Worm (Caenorhabditis elegans) whole organism, young adult: ENCODE data around the gene R02F11.3.

Experiments used
- B0035.1 ChIP-seq: sonication (generic microtip); optimal IDR thresholded peaks from 2 replicates; lab custom pipeline; 2016; ENCODE audit warnings: missing genetic modification characterization, mild to moderate bottlenecking, missing compliant biosample characterization, missing genotype, missing genetic modification reagents
- C17E4.6 ChIP-seq: fragments of 200-800 bp; sonication (Bioruptor generic); IDR thresholded peaks from 2 replicates; pipeline ENCODE4 v1.3.6; 2022; ENCODE audit warnings: missing genetic modification reagents, missing genetic modification characterization, missing compliant biosample characterization
- F22D6.2 ChIP-seq: sonication (generic microtip); optimal IDR thresholded peaks from 2 replicates; lab custom pipeline; 2016; ENCODE audit warnings: mild to moderate bottlenecking, missing genetic modification characterization, missing compliant biosample characterization
- F23B12.7 ChIP-seq: sonication (generic microtip); optimal IDR thresholded peaks from 2 replicates; lab custom pipeline; 2017; ENCODE audit warnings: missing genetic modification characterization, mild to moderate bottlenecking, missing compliant biosample characterization, antibody characterized with exemption, moderate library complexity; ENCODE audit not compliant: insufficient read depth
- F33H1.4 ChIP-seq: fragments of 200-800 bp; sonication (Bioruptor generic); IDR thresholded peaks from 2 replicates; pipeline ENCODE4 v1.3.6; 2022; ENCODE audit warnings: missing genetic modification reagents, missing genetic modification characterization, missing compliant biosample characterization
- F49E8.2 ChIP-seq: sonication (generic microtip); optimal IDR thresholded peaks from 3 replicates; lab custom pipeline; 2017; ENCODE audit warnings: missing genetic modification characterization, mild to moderate bottlenecking, missing compliant biosample characterization, antibody characterized with exemption, moderate library complexity; ENCODE audit not compliant: insufficient read depth
- F55B11.4 ChIP-seq: sonication (generic microtip); optimal IDR thresholded peaks from 2 replicates; lab custom pipeline; 2016; ENCODE audit warnings: missing compliant biosample characterization, missing genetic modification characterization, borderline replicate concordance; ENCODE audit not compliant: insufficient read depth
- F57A8.1 ChIP-seq: fragments of 200-800 bp; sonication (Bioruptor generic); optimal IDR thresholded peaks from 2 replicates; lab custom pipeline; 2018; ENCODE audit warnings: mild to moderate bottlenecking, missing genetic modification characterization, moderate library complexity, missing compliant biosample characterization
- K11D2.4 ChIP-seq: fragments of 200-800 bp; sonication (Bioruptor generic); IDR thresholded peaks from 2 replicates; pipeline ENCODE4 v1.3.6; 2022; ENCODE audit warnings: missing genetic modification reagents, missing genetic modification characterization, missing compliant biosample characterization
- akir-1 ChIP-seq: fragments of 200-800 bp; sonication (Bioruptor generic); optimal IDR thresholded peaks from 2 replicates; lab custom pipeline; 2018; ENCODE audit warnings: mild to moderate bottlenecking, missing genetic modification characterization, moderate library complexity, missing compliant biosample characterization
- aptf-3 ChIP-seq: fragments of 200-800 bp; sonication (Bioruptor generic); IDR thresholded peaks from 2 replicates; pipeline ENCODE4 v1.3.6; 2022; ENCODE audit warnings: missing genetic modification characterization, missing compliant biosample characterization
- ceh-58 ChIP-seq: fragments of 200-800 bp; sonication (Bioruptor generic); IDR thresholded peaks from 2 replicates; pipeline ENCODE4 v1.3.6; 2022; ENCODE audit warnings: missing genetic modification characterization, missing compliant biosample characterization
- dox-1 ChIP-seq: fragments of 200-800 bp; sonication (Bioruptor generic); IDR thresholded peaks from 2 replicates; pipeline ENCODE4 v1.3.6; 2022; ENCODE audit warnings: missing genetic modification reagents, missing genetic modification characterization, missing compliant biosample characterization
- him-1 ChIP-seq: sonication (generic microtip); optimal IDR thresholded peaks from 2 replicates; lab custom pipeline; 2016; ENCODE audit warnings: missing genotype, missing genetic modification reagents, missing genetic modification characterization, missing compliant biosample characterization
- hlh-12 ChIP-seq: sonication (generic microtip); optimal IDR thresholded peaks from 2 replicates; lab custom pipeline; 2016; ENCODE audit warnings: missing genetic modification characterization, missing compliant biosample characterization
- hmg-1.2 ChIP-seq: fragments of 200-800 bp; sonication (Bioruptor generic); IDR thresholded peaks from 2 replicates; pipeline ENCODE4 v1.3.6; 2022; ENCODE audit warnings: missing genetic modification reagents, missing genetic modification characterization, missing compliant biosample characterization
- hsf-1 ChIP-seq: fragments of 200-800 bp; sonication (Bioruptor generic); IDR thresholded peaks from 2 replicates; pipeline ENCODE4 v1.3.6; 2022; ENCODE audit warnings: missing genetic modification reagents, missing genetic modification characterization, missing compliant biosample characterization
- let-607 ChIP-seq, 2 experiments: fragments of 200-800 bp in 1 of 2; sonication (Bioruptor generic) in 1 of 2; sonication (generic microtip) in 1 of 2; optimal IDR thresholded peaks; 2 replicates each; lab custom pipeline; 2016 to 2018; ENCODE audit warnings: mild to moderate bottlenecking in 2 of 2, missing compliant biosample characterization in 2 of 2, missing genetic modification characterization in 2 of 2, moderate library complexity in 2 of 2, missing genotype in 1 of 2
- lin-26 ChIP-seq: fragments of 200-800 bp; sonication (Bioruptor generic); IDR thresholded peaks from 2 replicates; pipeline ENCODE4 v1.3.6; 2022; ENCODE audit warnings: missing genetic modification reagents, missing genetic modification characterization, missing compliant biosample characterization
- lir-1 ChIP-seq: fragments of 200-800 bp; sonication (Bioruptor generic); conservative IDR thresholded peaks from 2 replicates; pipeline ENCODE4 v1.3.6; 2022; ENCODE audit warnings: missing genetic modification reagents, missing genetic modification characterization, missing compliant biosample characterization
- lsl-1 ChIP-seq: fragments of 200-800 bp; sonication (Bioruptor generic); optimal IDR thresholded peaks from 2 replicates; lab custom pipeline; 2018; ENCODE audit warnings: mild to moderate bottlenecking, missing genetic modification characterization, moderate library complexity, missing compliant biosample characterization
- madf-3 ChIP-seq: fragments of 200-800 bp; sonication (Bioruptor generic); IDR thresholded peaks from 2 replicates; pipeline ENCODE4 v1.3.6; 2022; ENCODE audit warnings: missing genetic modification reagents, missing genetic modification characterization, missing compliant biosample characterization
- mel-28 ChIP-seq: sonication (generic microtip); optimal IDR thresholded peaks from 2 replicates; lab custom pipeline; 2016; ENCODE audit warnings: borderline replicate concordance, mild to moderate bottlenecking, missing genetic modification characterization, missing compliant biosample characterization
- nfya-2 ChIP-seq: fragments of 200-800 bp; sonication (Bioruptor generic); IDR thresholded peaks from 2 replicates; pipeline ENCODE4 v1.3.6; 2022; ENCODE audit warnings: missing genetic modification reagents, missing genetic modification characterization, missing compliant biosample characterization
- nhr-27 ChIP-seq: fragments of 200-800 bp; sonication (Bioruptor generic); optimal IDR thresholded peaks from 2 replicates; lab custom pipeline; 2018; ENCODE audit warnings: mild to moderate bottlenecking, missing genetic modification characterization, moderate library complexity, missing compliant biosample characterization
- nhr-80 ChIP-seq: sonication (generic microtip); optimal IDR thresholded peaks from 2 replicates; lab custom pipeline; 2016; ENCODE audit warnings: missing genetic modification characterization, missing compliant biosample characterization
- zfh-2 ChIP-seq: fragments of 200-800 bp; sonication (Bioruptor generic); conservative IDR thresholded peaks from 2 replicates; pipeline ENCODE4 v1.3.6; 2022; ENCODE audit warnings: missing genetic modification reagents, missing genetic modification characterization, missing compliant biosample characterization
- zim-3 ChIP-seq: sonication (generic microtip); optimal IDR thresholded peaks from 2 replicates; lab custom pipeline; 2017; ENCODE audit warnings: mild to moderate bottlenecking, missing genetic modification characterization, moderate library complexity, missing compliant biosample characterization
- ztf-25 ChIP-seq: fragments of 200-800 bp; sonication (Bioruptor generic); IDR thresholded peaks from 2 replicates; pipeline ENCODE4 v1.3.6; 2022; ENCODE audit warnings: missing genetic modification reagents, missing genetic modification characterization, missing compliant biosample characterization

Gene R02F11.3

DNA sequence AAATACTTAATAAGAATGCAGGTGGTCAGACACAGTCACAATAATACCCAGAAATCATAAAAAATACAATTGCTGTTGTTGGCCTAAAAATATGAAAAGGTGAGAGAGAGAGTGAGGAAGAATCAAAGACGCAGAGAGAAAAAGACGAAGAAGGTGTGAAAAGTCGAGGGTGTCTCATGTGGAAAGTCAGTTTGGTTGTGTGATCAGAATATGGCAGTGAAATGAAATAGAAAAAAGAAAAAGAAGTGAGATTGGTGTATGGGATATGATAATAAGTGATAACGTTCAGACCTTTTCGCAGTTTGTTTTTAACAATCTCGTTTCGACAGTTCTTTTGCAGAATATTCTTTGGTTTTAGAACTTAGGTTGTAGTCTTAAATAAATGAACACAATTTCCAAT lies 1.1 kb upstream of the R02F11.3 start:
- TF ChIP-seq mel-28 (tag; lab: Kevin White, UChicago) (no peak), hlh-12 (tag; lab: Kevin White, UChicago) (no peak), akir-1 (GFP tag; lab: Kevin White, UChicago) (no peak), B0035.1 (no peak), hmg-1.2 (GFP tag; lab: Robert Waterston, UW) (peak; percentile 28; the same call in 1 of the 2 replicates), nfya-2 (GFP tag; lab: Robert Waterston, UW) (no peak)

DNA sequence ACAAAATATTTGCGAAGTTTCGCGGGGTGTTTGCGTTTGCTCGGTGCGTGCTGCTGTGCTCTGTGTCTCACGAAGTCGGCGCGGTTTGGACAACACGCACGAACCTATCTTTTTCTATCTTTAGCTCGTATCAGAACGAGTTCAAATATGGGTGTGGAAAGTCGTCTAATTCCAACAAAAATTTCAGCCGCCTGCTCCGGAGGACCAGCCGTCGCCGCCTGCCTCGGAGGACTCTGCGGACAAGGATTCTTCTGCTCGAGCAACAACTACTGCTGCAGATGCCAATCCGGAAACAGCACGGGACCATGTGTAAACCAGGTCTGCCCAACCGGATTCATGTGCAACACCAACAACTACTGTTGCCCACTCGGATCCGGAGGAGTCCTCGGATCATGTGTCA lies 3.8 kb downstream of the R02F11.3 start:
- TF ChIP-seq nhr-27 (tag; lab: Kevin White, UChicago) (no peak), F23B12.7 (tag; lab: Kevin White, UChicago) (no peak), zfh-2 (GFP tag; lab: Robert Waterston, UW) (peak; percentile 71), ztf-25 (0 out of 2 replicates have a peak, but pooled peaks have one; percentile 10)

DNA sequence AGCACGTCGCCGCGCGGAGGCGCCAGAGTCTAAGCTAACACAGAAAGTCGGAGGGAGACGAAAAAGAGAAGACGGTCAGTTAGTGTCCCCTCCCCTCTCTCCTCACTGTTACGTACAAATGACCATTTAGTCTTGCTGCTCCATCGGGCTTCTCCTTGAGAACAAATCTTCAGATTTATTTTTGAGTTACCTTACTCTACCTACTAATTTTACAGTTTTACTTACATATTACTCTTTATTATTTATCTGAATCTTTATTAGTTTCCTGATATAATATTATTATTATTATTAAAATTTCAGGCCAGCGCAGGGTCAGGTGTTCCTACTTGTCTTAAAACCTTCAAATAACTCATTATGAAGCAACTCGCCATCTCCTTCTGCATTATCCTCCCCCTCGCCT lies 5.0 kb downstream of the R02F11.3 start, which contains the start of gene R02F11.1:
R02F11.1 (plus strand) TSS at position 301 of the 400 bp plus-strand sequence.
- TF ChIP-seq hsf-1 (0 out of 2 replicates have a peak, but pooled peaks have one; percentile 22), lir-1 (GFP tag; lab: Robert Waterston, UW) (no peak), F55B11.4 (tag; lab: Kevin White, UChicago) (no peak)

DNA sequence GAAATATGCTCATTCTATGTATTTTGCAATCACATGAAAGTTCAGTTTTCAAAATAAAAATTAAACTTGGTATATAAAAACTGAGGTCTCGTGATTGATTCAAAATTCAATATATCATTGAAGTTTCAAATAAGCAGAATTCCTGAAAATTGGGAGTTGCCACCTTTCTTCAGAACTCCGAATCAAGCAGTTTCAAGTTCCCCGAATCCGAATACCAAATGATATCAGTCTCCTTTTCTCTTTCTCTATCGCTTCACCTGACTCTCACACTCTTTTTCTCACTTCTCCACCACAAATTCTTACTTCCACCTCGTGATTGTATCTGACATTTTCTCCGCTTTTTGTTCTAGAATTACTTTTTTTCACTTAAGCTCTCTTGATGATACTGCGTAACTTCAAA lies 11.4 kb downstream of the R02F11.3 start, which contains the start of gene R02F11.2:
R02F11.2 (plus strand) TSS at position 292 of the 400 bp plus-strand sequence.
- TF ChIP-seq him-1 (tag; lab: Kevin White, UChicago) (no peak), madf-3 (GFP tag; lab: Robert Waterston, UW) (no peak), hlh-12 (tag; lab: Kevin White, UChicago) (no peak), lir-1 (GFP tag; lab: Robert Waterston, UW) (no peak), K11D2.4 (GFP tag; lab: Robert Waterston, UW) (no peak), zim-3 (tag; lab: Kevin White, UChicago) (no peak), nhr-80 (tag; lab: Kevin White, UChicago) (no peak), F49E8.2 (no peak), ceh-58 (GFP tag; lab: Robert Waterston, UW) (no peak), aptf-3 (GFP tag; lab: Robert Waterston, UW) (no peak), ztf-25 (no peak), akir-1 (GFP tag; lab: Kevin White, UChicago) (no peak), F57A8.1 (GFP tag; lab: Kevin White, UChicago) (no peak), C17E4.6 (GFP tag; lab: Robert Waterston, UW) (no peak), F22D6.2 (no peak), F33H1.4 (GFP tag; lab: Robert Waterston, UW) (no peak), mel-28 (tag; lab: Kevin White, UChicago) (no peak), hsf-1 (no peak)

DNA sequence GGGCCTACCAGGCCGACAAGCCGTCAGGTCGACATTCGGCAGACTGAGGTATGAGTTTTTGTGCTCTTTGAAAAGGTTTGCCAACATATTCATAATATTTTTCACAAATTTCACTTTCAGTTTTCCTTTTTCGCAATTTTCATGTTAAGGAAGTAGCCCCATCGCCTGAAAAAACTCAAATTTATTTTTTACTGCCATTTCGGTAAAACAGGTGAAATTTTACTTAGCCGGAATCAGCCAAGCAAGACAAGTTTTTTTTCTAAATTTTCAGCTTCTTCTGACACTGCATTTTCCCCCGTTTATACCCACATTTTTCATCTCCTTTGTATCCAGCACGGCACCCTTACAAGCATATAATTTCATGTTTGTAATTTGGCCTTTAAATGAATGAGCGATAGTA lies 14.2 kb downstream of the R02F11.3 start, which contains the start of gene R02F11.11:
R02F11.11 (plus strand) TSS at position 301 of the 400 bp plus-strand sequence.
- TF ChIP-seq hsf-1 (no peak), dox-1 (GFP tag; lab: Robert Waterston, UW) (no peak), let-607 (tag; optimal IDR thresholded peaks at IDR 0.05; lab: Kevin White, UChicago) (no peak), madf-3 (GFP tag; lab: Robert Waterston, UW) (no peak), lsl-1 (no peak), hlh-12 (tag; lab: Kevin White, UChicago) (no peak), lin-26 (GFP tag; lab: Robert Waterston, UW) (no peak)
